Worm (Caenorhabditis elegans): ENCODE measurements around the gene srt-44.

DNA sequence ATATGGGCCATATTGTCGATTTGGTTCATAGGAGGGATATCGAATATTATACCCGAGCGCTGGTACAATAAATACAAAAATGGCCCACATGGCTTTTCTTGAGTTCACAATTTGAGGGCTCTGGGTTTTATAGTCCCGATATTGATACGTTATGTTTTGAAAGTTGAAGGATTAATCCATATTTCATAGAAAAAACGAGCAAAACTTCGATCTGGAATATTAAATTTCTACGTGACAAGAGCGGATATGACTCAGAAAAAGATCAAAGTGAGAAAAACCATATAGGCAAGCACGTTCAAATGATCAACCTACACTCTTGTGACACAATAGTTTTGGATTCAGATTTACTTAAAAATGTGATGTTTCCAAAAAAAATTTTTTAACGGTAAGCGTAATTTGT is 28.3 kb downstream of the srt-44 start, which contains the start of gene col-135:
- no peak for TF ChIP-seq ztf-18 (tag; optimal IDR thresholded peaks at IDR 0.05)
- no peak for TF ChIP-seq C06A6.2 (GFP tag; conservative IDR thresholded peaks at IDR 0.05)
- no peak for TF ChIP-seq ama-1 (optimal IDR thresholded peaks at IDR 0.05)
- no peak for TF ChIP-seq ama-1 (GFP tag; optimal IDR thresholded peaks at IDR 0.05)
- no peak for TF ChIP-seq bed-1 (GFP tag; IDR thresholded peaks at IDR 0.05)

All from whole organism, young adult.